Fruit fly (Drosophila melanogaster) whole organism, prepupa: Measurements from ENCODE around the gene CG5282.

Source experiments
- CG10669 ChIP-seq: fragments of 200-800 bp; sonication (Bioruptor generic); optimal IDR thresholded peaks from 3 replicates; lab custom pipeline; 2018; ENCODE audit warnings: missing biosample characterization, mild to moderate bottlenecking, missing genetic modification characterization, moderate library complexity
- CG16779 ChIP-seq: fragments of 200-800 bp; sonication (Bioruptor generic); optimal IDR thresholded peaks from 3 replicates; lab custom pipeline; 2017; ENCODE audit warnings: missing biosample characterization, mild to moderate bottlenecking, missing genetic modification characterization
- CG8319 ChIP-seq: fragments of 200-800 bp; sonication (Bioruptor generic); optimal IDR thresholded peaks from 3 replicates; lab custom pipeline; 2016; ENCODE audit warnings: missing biosample characterization, missing genetic modification characterization
- Eip78C ChIP-seq: fragments of 200-800 bp; sonication (Bioruptor generic); peaks from one replicate; lab custom pipeline; 2016; ENCODE audit warnings: missing biosample characterization, missing genetic modification characterization
- Hr39 ChIP-seq: fragments of 200-800 bp; sonication (Bioruptor generic); optimal IDR thresholded peaks from 2 replicates; lab custom pipeline; 2016; ENCODE audit warnings: missing biosample characterization, missing genetic modification characterization
- cyc ChIP-seq: fragments of 200-800 bp; sonication (Bioruptor generic); optimal IDR thresholded peaks from 3 replicates; lab custom pipeline; 2016; ENCODE audit warnings: missing biosample characterization, missing genetic modification characterization

- TF ChIP-seq CG10669 (GFP tag; lab: Kevin White, UChicago) = peak; percentile 85
- TF ChIP-seq Eip78C = peak; percentile 99
- peak; percentile 91 for TF ChIP-seq Hr39 (GFP tag; lab: Kevin White, UChicago)
- peak; percentile 91 for TF ChIP-seq CG8319 (GFP tag; lab: Kevin White, UChicago)
- peak; percentile 84 for TF ChIP-seq CG16779 (tag; lab: Kevin White, UChicago)
- peak; percentile 92 for TF ChIP-seq cyc
Observed at dm6 chr3L:20399550-20400109, 26.2 kb downstream of the CG5282 start.
